Fruit fly (Drosophila melanogaster) whole organism, prepupa: Measurements from ENCODE around the gene Ance-3.

ENCODE experiments used
- Blimp-1 ChIP-seq: fragments of 200-800 bp; sonication (Bioruptor generic); optimal IDR thresholded peaks from 3 replicates; lab custom pipeline; 2017; ENCODE audit warnings: missing biosample characterization, missing genetic modification characterization, mild to moderate bottlenecking, moderate library complexity, missing genetic modification reagents
- CG10631 ChIP-seq: fragments of 200-800 bp; sonication (Bioruptor generic); optimal IDR thresholded peaks from 2 replicates; lab custom pipeline; 2016; ENCODE audit warnings: missing biosample characterization, missing genetic modification characterization
- CG11294 ChIP-seq: fragments of 200-800 bp; sonication (Bioruptor generic); IDR thresholded peaks from 2 replicates; pipeline ENCODE4 v1.3.6; 2022; ENCODE audit warnings: missing biosample characterization, missing genetic modification characterization
- CG11762 ChIP-seq: fragments of 200-800 bp; sonication (Bioruptor generic); optimal IDR thresholded peaks from 3 replicates; lab custom pipeline; 2016; ENCODE audit warnings: missing biosample characterization, missing genetic modification characterization; ENCODE audit not compliant: insufficient read depth
- CG11902 ChIP-seq: fragments of 200-800 bp; sonication (Bioruptor generic); optimal IDR thresholded peaks from 3 replicates; lab custom pipeline; 2016; ENCODE audit warnings: missing biosample characterization, missing genetic modification characterization
- CG15336 ChIP-seq: fragments of 200-800 bp; sonication (Bioruptor generic); IDR thresholded peaks from 2 replicates; pipeline ENCODE4 v1.3.6; 2022; ENCODE audit warnings: missing biosample characterization, missing genetic modification characterization
- CG16779 ChIP-seq: fragments of 200-800 bp; sonication (Bioruptor generic); optimal IDR thresholded peaks from 3 replicates; lab custom pipeline; 2017; ENCODE audit warnings: missing biosample characterization, mild to moderate bottlenecking, missing genetic modification characterization
- CG31627 ChIP-seq: fragments of 200-800 bp; sonication (Bioruptor generic); optimal IDR thresholded peaks from 3 replicates; lab custom pipeline; 2016; ENCODE audit warnings: missing biosample characterization, missing genetic modification characterization
- CG32006 ChIP-seq: fragments of 200-800 bp; sonication (Bioruptor generic); optimal IDR thresholded peaks from 3 replicates; lab custom pipeline; 2017; ENCODE audit warnings: missing biosample characterization, mild to moderate bottlenecking, missing genetic modification characterization
- CG34406 ChIP-seq: fragments of 200-800 bp; sonication (Bioruptor generic); optimal IDR thresholded peaks from 3 replicates; lab custom pipeline; 2016; ENCODE audit warnings: missing biosample characterization, missing genetic modification characterization
- CG3919 ChIP-seq: fragments of 200-800 bp; sonication (Bioruptor generic); optimal IDR thresholded peaks from 3 replicates; lab custom pipeline; 2016; ENCODE audit warnings: missing biosample characterization, missing genetic modification characterization
- CG6163 ChIP-seq: fragments of 200-800 bp; sonication (Bioruptor generic); IDR thresholded peaks from 3 replicates; pipeline ENCODE4 v1.3.6; 2022; ENCODE audit warnings: missing biosample characterization, missing genetic modification characterization
- CG6808 ChIP-seq: fragments of 200-800 bp; sonication (Bioruptor generic); optimal IDR thresholded peaks from 3 replicates; lab custom pipeline; 2017; ENCODE audit warnings: missing biosample characterization, missing genetic modification characterization, mild to moderate bottlenecking, moderate library complexity, missing genetic modification reagents
- CG7368 ChIP-seq: fragments of 200-800 bp; sonication (Bioruptor generic); optimal IDR thresholded peaks from 3 replicates; lab custom pipeline; 2016; ENCODE audit warnings: missing biosample characterization, missing genetic modification characterization
- CG8119 ChIP-seq: fragments of 200-800 bp; sonication (Bioruptor generic); IDR thresholded peaks from 3 replicates; pipeline ENCODE4 v1.3.6; 2022; ENCODE audit warnings: missing biosample characterization, missing genetic modification characterization
- CG8319 ChIP-seq: fragments of 200-800 bp; sonication (Bioruptor generic); optimal IDR thresholded peaks from 3 replicates; lab custom pipeline; 2016; ENCODE audit warnings: missing biosample characterization, missing genetic modification characterization
- CG8632 ChIP-seq: fragments of 200-800 bp; sonication (Bioruptor generic); optimal IDR thresholded peaks from 3 replicates; lab custom pipeline; 2016; ENCODE audit warnings: missing biosample characterization, missing genetic modification characterization
- Eip75B ChIP-seq: fragments of 200-800 bp; sonication (Bioruptor generic); optimal IDR thresholded peaks from 3 replicates; lab custom pipeline; 2016; ENCODE audit warnings: missing biosample characterization, missing genetic modification characterization
- Eip78C ChIP-seq: fragments of 200-800 bp; sonication (Bioruptor generic); peaks from one replicate; lab custom pipeline; 2016; ENCODE audit warnings: missing biosample characterization, missing genetic modification characterization
- Eip93F ChIP-seq: fragments of 200-800 bp; sonication (Bioruptor generic); optimal IDR thresholded peaks from 2 replicates; lab custom pipeline; 2016; ENCODE audit warnings: missing biosample characterization, mild to moderate bottlenecking, missing genetic modification characterization
- Ets21C ChIP-seq: fragments of 200-800 bp; sonication (Bioruptor generic); optimal IDR thresholded peaks from 3 replicates; lab custom pipeline; 2016; ENCODE audit warnings: missing biosample characterization, missing genetic modification characterization
- Gug ChIP-seq: fragments of 200-800 bp; sonication (Bioruptor generic); IDR thresholded peaks from 2 replicates; pipeline ENCODE4 v1.3.6; 2022; ENCODE audit warnings: missing biosample characterization, missing genetic modification characterization
- Hr38 ChIP-seq: sonication (Bioruptor generic); optimal IDR thresholded peaks from 2 replicates; lab custom pipeline; 2016; ENCODE audit warnings: missing biosample characterization, missing genetic modification characterization
- OdsH ChIP-seq: fragments of 200-800 bp; sonication (Bioruptor generic); optimal IDR thresholded peaks from 3 replicates; lab custom pipeline; 2016; ENCODE audit warnings: missing biosample characterization, missing genetic modification characterization
- Smox ChIP-seq: fragments of 200-800 bp; sonication (Bioruptor generic); optimal IDR thresholded peaks from 3 replicates; lab custom pipeline; 2016; ENCODE audit warnings: missing biosample characterization, missing genetic modification characterization
- Sox102F ChIP-seq: fragments of 200-800 bp; sonication (Bioruptor generic); optimal IDR thresholded peaks from 2 replicates; lab custom pipeline; 2016; ENCODE audit warnings: missing biosample characterization, mild to moderate bottlenecking, missing genetic modification characterization
- Sox14 ChIP-seq: fragments of 200-800 bp; sonication (Bioruptor generic); optimal IDR thresholded peaks from 3 replicates; lab custom pipeline; 2016; ENCODE audit warnings: missing biosample characterization, missing genetic modification characterization
- Sox15 ChIP-seq: fragments of 200-800 bp; sonication (Bioruptor generic); optimal IDR thresholded peaks from 3 replicates; lab custom pipeline; 2016; ENCODE audit warnings: missing biosample characterization, missing genetic modification characterization
- achi ChIP-seq: fragments of 200-800 bp; sonication (Bioruptor generic); optimal IDR thresholded peaks from 3 replicates; lab custom pipeline; 2016; ENCODE audit warnings: missing biosample characterization, missing genetic modification characterization
- acj6 ChIP-seq: fragments of 200-800 bp; sonication (Bioruptor generic); optimal IDR thresholded peaks from 3 replicates; lab custom pipeline; 2016; ENCODE audit warnings: missing biosample characterization, missing genetic modification characterization
- cyc ChIP-seq: fragments of 200-800 bp; sonication (Bioruptor generic); optimal IDR thresholded peaks from 3 replicates; lab custom pipeline; 2016; ENCODE audit warnings: missing biosample characterization, missing genetic modification characterization
- dac ChIP-seq: fragments of 200-800 bp; sonication (Bioruptor generic); optimal IDR thresholded peaks from 2 replicates; lab custom pipeline; 2017; ENCODE audit warnings: missing biosample characterization, mild to moderate bottlenecking, missing genetic modification characterization
- dsx ChIP-seq: fragments of 200-800 bp; optimal IDR thresholded peaks from 3 replicates; lab custom pipeline; 2019; ENCODE audit warnings: missing biosample characterization, mild to moderate bottlenecking, missing genetic modification characterization, moderate library complexity; ENCODE audit not compliant: poor library complexity, severe bottlenecking
- eg ChIP-seq: fragments of 200-800 bp; sonication (Bioruptor generic); IDR thresholded peaks from 3 replicates; pipeline ENCODE4 v1.3.6; 2022; ENCODE audit warnings: missing biosample characterization, missing genetic modification characterization
- fd59A ChIP-seq: fragments of 200-800 bp; sonication (Bioruptor generic); optimal IDR thresholded peaks from 2 replicates; lab custom pipeline; 2017; ENCODE audit warnings: missing biosample characterization, mild to moderate bottlenecking, missing genetic modification characterization, missing genetic modification reagents
- fd85E ChIP-seq: fragments of 200-800 bp; sonication (Bioruptor generic); optimal IDR thresholded peaks from 3 replicates; lab custom pipeline; 2016; ENCODE audit warnings: missing biosample characterization, missing genetic modification characterization
- fkh ChIP-seq: fragments of 200-800 bp; sonication (Bioruptor generic); optimal IDR thresholded peaks from 3 replicates; lab custom pipeline; 2017; ENCODE audit warnings: missing biosample characterization, mild to moderate bottlenecking, missing genetic modification characterization, moderate library complexity
- lz ChIP-seq: fragments of 200-800 bp; sonication (Bioruptor generic); optimal IDR thresholded peaks from 3 replicates; lab custom pipeline; 2016; ENCODE audit warnings: missing biosample characterization, missing genetic modification characterization
- pdm3 ChIP-seq: fragments of 200-800 bp; sonication (Bioruptor generic); optimal IDR thresholded peaks from 3 replicates; lab custom pipeline; 2016; ENCODE audit warnings: missing biosample characterization, missing genetic modification characterization
- spab ChIP-seq: fragments of 200-800 bp; sonication (Bioruptor generic); optimal IDR thresholded peaks from 2 replicates; lab custom pipeline; 2017; ENCODE audit warnings: missing biosample characterization, mild to moderate bottlenecking, missing genetic modification characterization, missing genetic modification reagents
- svp ChIP-seq: fragments of 200-800 bp; sonication (Bioruptor generic); peaks from one replicate; lab custom pipeline; 2016; ENCODE audit warnings: missing biosample characterization, missing genetic modification characterization
- topi ChIP-seq: fragments of 200-800 bp; sonication (Bioruptor generic); optimal IDR thresholded peaks from 3 replicates; lab custom pipeline; 2016; ENCODE audit warnings: missing biosample characterization, missing genetic modification characterization
- vri ChIP-seq: fragments of 200-800 bp; sonication (Bioruptor generic); optimal IDR thresholded peaks from 3 replicates; lab custom pipeline; 2016; ENCODE audit warnings: missing biosample characterization, mild to moderate bottlenecking, missing genetic modification characterization

Gene Ance-3

dm6 chr2L:13976669-13977068 is 62.1 kb downstream of the Ance-3 start, which contains the start of gene NimC1:
Gene NimC1 (minus strand): TSS chr2L:13976769.
- TF ChIP-seq CG6163 = no peak
- TF ChIP-seq Sox14 (GFP tag; lab: Kevin White, UChicago) = no peak
- TF ChIP-seq CG11762 (GFP tag; lab: Kevin White, UChicago) = no peak
- no peak for TF ChIP-seq CG8319 (GFP tag; lab: Kevin White, UChicago)
- TF ChIP-seq CG8119 (GFP tag; lab: Robert Waterston, UW) = no peak
- TF ChIP-seq fd85E = no peak
- no peak for TF ChIP-seq Sox15 (GFP tag; lab: Kevin White, UChicago)
- TF ChIP-seq CG8632 (GFP tag; lab: Kevin White, UChicago) = no peak
- TF ChIP-seq CG7368 (GFP tag; lab: Kevin White, UChicago) = no peak
- TF ChIP-seq eg (GFP tag; lab: Robert Waterston, UW) = no peak
- TF ChIP-seq cyc = no peak
- TF ChIP-seq Hr38 (GFP tag; lab: Kevin White, UChicago) = no peak
- TF ChIP-seq achi = no peak

dm6 chr2L:13977073-13977472 is 62.5 kb downstream of the Ance-3 start, which contains the start of gene Cyp28a5:
Gene Cyp28a5 (plus strand): TSS chr2L:13977302.
- TF ChIP-seq vri (GFP tag; lab: Kevin White, UChicago) (no peak), fd59A (GFP tag; lab: Kevin White, UChicago) (no peak), CG6163 (no peak), fkh (no peak), CG16779 (no peak), CG10631 (no peak), CG3919 (GFP tag; lab: Kevin White, UChicago) (no peak), Ets21C (GFP tag; lab: Kevin White, UChicago) (no peak), achi (no peak), fd85E (no peak), CG11902 (GFP tag; lab: Kevin White, UChicago) (no peak), CG11762 (GFP tag; lab: Kevin White, UChicago) (no peak), dsx (GFP tag; lab: Kevin White, UChicago) (no peak), dac (GFP tag; lab: Kevin White, UChicago) (no peak), acj6 (GFP tag; lab: Kevin White, UChicago) (no peak)

dm6 chr2L:13979826-13980225 is 65.3 kb downstream of the Ance-3 start, which contains the start of gene NimC2:
Gene NimC2 (plus strand): TSS chr2L:13980126.
- TF ChIP-seq svp = peak; percentile 82
- TF ChIP-seq CG32006 (GFP tag; lab: Kevin White, UChicago) = no peak
- TF ChIP-seq, all 60 proteins: peak for 1

dm6 chr2L:13998952-13999351 is 84.4 kb downstream of the Ance-3 start:
- TF ChIP-seq cyc = peak; percentile 44
- peak; percentile 86 for TF ChIP-seq svp
- TF ChIP-seq CG6163 = peak; percentile 37; the same call in 1 of the 3 replicates
- TF ChIP-seq CG16779 = no peak
- TF ChIP-seq spab (GFP tag; lab: Kevin White, UChicago) = no peak
- peak; percentile 33 for TF ChIP-seq Blimp-1 (GFP tag; lab: Kevin White, UChicago)
- TF ChIP-seq topi (GFP tag; lab: Kevin White, UChicago) = peak; percentile 61
- TF ChIP-seq CG31627 (GFP tag; lab: Kevin White, UChicago) = peak; percentile 36
- peak; percentile 39 for TF ChIP-seq CG32006 (GFP tag; lab: Kevin White, UChicago)
- no peak for TF ChIP-seq CG6808 (GFP tag; lab: Kevin White, UChicago)
- peak; percentile 70 for TF ChIP-seq eg (GFP tag; lab: Robert Waterston, UW)
- peak; percentile 19 for TF ChIP-seq CG3919 (GFP tag; lab: Kevin White, UChicago)
- peak; percentile 24 for TF ChIP-seq achi
- peak; percentile 38 for TF ChIP-seq pdm3
- peak; percentile 57 for TF ChIP-seq lz (GFP tag; lab: Kevin White, UChicago)
- TF ChIP-seq OdsH (GFP tag; lab: Kevin White, UChicago) = peak; percentile 8
- no peak for TF ChIP-seq Eip75B
- no peak for TF ChIP-seq CG11902 (GFP tag; lab: Kevin White, UChicago)
- TF ChIP-seq CG8119 (GFP tag; lab: Robert Waterston, UW) = peak; percentile 52; the same call in 1 of the 3 replicates
- no peak for TF ChIP-seq Eip93F (GFP tag; lab: Kevin White, UChicago)
- peak; percentile 84 for TF ChIP-seq Eip78C (GFP tag; lab: Kevin White, UChicago)
- TF ChIP-seq acj6 (GFP tag; lab: Kevin White, UChicago) = peak; percentile 27
- peak; percentile 40 for TF ChIP-seq Sox14 (GFP tag; lab: Kevin White, UChicago)
- peak; percentile 65 for TF ChIP-seq Sox102F (GFP tag; lab: Kevin White, UChicago)
- TF ChIP-seq CG11294 (GFP tag; lab: Robert Waterston, UW) = peak; percentile 48; the same call in 1 of the 2 replicates
- TF ChIP-seq Hr38 (GFP tag; lab: Kevin White, UChicago) = no peak
- peak; percentile 56 for TF ChIP-seq Smox (GFP tag; lab: Kevin White, UChicago)
- peak; percentile 37; the same call in 1 of the 2 replicates for TF ChIP-seq Gug
- TF ChIP-seq CG10631 = peak; percentile 3
- TF ChIP-seq CG34406 (GFP tag; lab: Kevin White, UChicago) = peak; percentile 22
- peak; percentile 70; the same call in 1 of the 2 replicates for TF ChIP-seq CG15336 (GFP tag; lab: Robert Waterston, UW)
